Worm (Caenorhabditis elegans) whole organism, L4 larva: ENCODE results near the gene T04A8.18.

ENCODE experiments used
- lin-1 ChIP-seq: fragments of 200-800 bp; sonication (Bioruptor generic); IDR thresholded peaks from 2 replicates; pipeline ENCODE4 v1.3.6; 2022; ENCODE audit warnings: missing genetic modification reagents, missing genetic modification characterization, missing compliant biosample characterization
- ztf-11 ChIP-seq: fragments of 150-350 bp; optimal IDR thresholded peaks from 2 replicates; lab custom pipeline; 2014; ENCODE audit warnings: missing biosample characterization, missing genetic modification characterization

DNA sequence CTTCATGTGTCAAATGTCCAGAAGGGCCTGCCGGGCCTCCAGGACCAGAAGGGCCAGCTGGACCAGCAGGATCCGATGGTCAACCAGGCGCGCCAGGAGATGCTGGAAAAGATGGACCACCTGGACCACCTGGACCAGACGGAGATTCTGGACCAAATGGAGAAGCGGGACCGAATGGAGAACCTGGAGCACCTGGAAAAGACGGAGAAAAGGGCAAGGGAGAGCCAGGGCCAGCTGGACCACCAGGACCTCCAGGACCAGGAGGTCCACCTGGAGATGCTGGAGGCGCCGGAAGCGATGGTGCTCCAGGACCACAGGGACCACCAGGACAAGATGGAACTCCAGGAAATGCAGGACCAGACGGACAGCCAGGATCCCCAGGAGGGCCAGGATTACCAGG, 39.7 kb downstream of the T04A8.18 start:
- TF ChIP-seq ztf-11 (tag; lab: Kevin White, UChicago) (no peak), lin-1 (no peak)
